Worm (Caenorhabditis elegans): ENCODE data around the gene nhr-14.

DNA sequence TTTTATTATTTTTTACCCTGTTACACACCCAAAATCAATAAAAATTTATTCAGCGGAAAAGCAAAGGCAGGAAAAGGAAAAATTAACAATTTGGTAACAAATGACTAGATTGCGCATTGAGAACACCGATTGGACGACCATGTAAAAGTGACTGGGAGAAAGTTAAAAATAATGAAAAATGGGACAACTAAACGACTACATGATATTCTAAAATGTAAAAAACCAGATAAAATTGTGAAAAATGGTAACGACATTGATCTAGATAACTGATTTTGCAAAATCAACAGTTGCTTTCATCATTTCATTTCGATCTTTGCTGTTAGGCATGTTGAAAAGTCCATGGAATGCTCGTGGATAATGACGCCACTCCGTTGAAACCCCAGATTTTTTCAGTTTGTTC is 16.2 kb downstream of the nhr-14 start:
- TF ChIP-seq dao-5 (tag; optimal IDR thresholded peaks at IDR 0.05) (no peak), him-1 (tag; optimal IDR thresholded peaks at IDR 0.05) (no peak)

Data from whole organism, L4/young adult.